Worm (Caenorhabditis elegans): ENCODE measurements around the gene R10E11.6.

DNA sequence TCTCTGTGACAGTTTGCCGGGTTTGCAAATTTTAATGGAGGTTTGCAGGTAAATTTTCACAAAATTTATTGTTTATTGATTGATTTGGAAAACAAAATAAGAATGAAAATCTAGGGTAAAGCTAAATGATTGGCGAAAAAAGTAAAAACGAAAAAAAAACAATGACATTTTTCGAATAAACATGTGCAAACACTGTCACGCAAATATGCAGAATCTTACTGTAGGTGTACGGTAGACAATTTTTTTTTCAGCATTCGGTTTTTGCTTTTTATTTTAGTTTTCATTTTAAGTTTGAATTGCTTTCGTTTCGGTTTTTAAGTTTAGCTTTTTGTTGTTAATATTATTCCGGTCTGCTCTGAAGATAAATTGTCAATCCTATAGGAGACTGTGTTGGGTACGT lies 35.1 kb downstream of the R10E11.6 start:
- no peak for TF ChIP-seq nhr-11 (tag; optimal IDR thresholded peaks at IDR 0.05)
- no peak for TF ChIP-seq fkh-10 (GFP tag; optimal IDR thresholded peaks at IDR 0.05)
- no peak for TF ChIP-seq jun-1 (tag; optimal IDR thresholded peaks at IDR 0.05)

Data from whole organism, L3 larva.